Fruit fly (Drosophila melanogaster) whole organism, prepupa: Measurements from ENCODE around the gene CG1812.
A peak's percentile ranks its signal among the peaks of the same experiment; 100 is the strongest.

ENCODE experiments used
- Blimp-1 ChIP-seq: fragments of 200-800 bp; sonication (Bioruptor generic); optimal IDR thresholded peaks from 3 replicates; lab custom pipeline; 2017; ENCODE audit warnings: missing biosample characterization, missing genetic modification characterization, mild to moderate bottlenecking, moderate library complexity, missing genetic modification reagents
- CG10631 ChIP-seq: fragments of 200-800 bp; sonication (Bioruptor generic); optimal IDR thresholded peaks from 2 replicates; lab custom pipeline; 2016; ENCODE audit warnings: missing biosample characterization, missing genetic modification characterization
- CG10669 ChIP-seq: fragments of 200-800 bp; sonication (Bioruptor generic); optimal IDR thresholded peaks from 3 replicates; lab custom pipeline; 2018; ENCODE audit warnings: missing biosample characterization, mild to moderate bottlenecking, missing genetic modification characterization, moderate library complexity
- CG11762 ChIP-seq: fragments of 200-800 bp; sonication (Bioruptor generic); optimal IDR thresholded peaks from 3 replicates; lab custom pipeline; 2016; ENCODE audit warnings: missing biosample characterization, missing genetic modification characterization; ENCODE audit not compliant: insufficient read depth
- CG11902 ChIP-seq: fragments of 200-800 bp; sonication (Bioruptor generic); optimal IDR thresholded peaks from 3 replicates; lab custom pipeline; 2016; ENCODE audit warnings: missing biosample characterization, missing genetic modification characterization
- CG15336 ChIP-seq: fragments of 200-800 bp; sonication (Bioruptor generic); IDR thresholded peaks from 2 replicates; pipeline ENCODE4 v1.3.6; 2022; ENCODE audit warnings: missing biosample characterization, missing genetic modification characterization
- CG1621 ChIP-seq: fragments of 200-800 bp; sonication (Bioruptor generic); optimal IDR thresholded peaks from 3 replicates; lab custom pipeline; 2018; ENCODE audit warnings: missing biosample characterization, mild to moderate bottlenecking, missing genetic modification characterization
- CG16779 ChIP-seq: fragments of 200-800 bp; sonication (Bioruptor generic); optimal IDR thresholded peaks from 3 replicates; lab custom pipeline; 2017; ENCODE audit warnings: missing biosample characterization, mild to moderate bottlenecking, missing genetic modification characterization
- CG3032 ChIP-seq: fragments of 200-800 bp; optimal IDR thresholded peaks from 2 replicates; lab custom pipeline; 2019; ENCODE audit warnings: missing biosample characterization, mild to moderate bottlenecking, missing genetic modification characterization, moderate library complexity
- CG31627 ChIP-seq: fragments of 200-800 bp; sonication (Bioruptor generic); optimal IDR thresholded peaks from 3 replicates; lab custom pipeline; 2016; ENCODE audit warnings: missing biosample characterization, missing genetic modification characterization
- CG32006 ChIP-seq: fragments of 200-800 bp; sonication (Bioruptor generic); optimal IDR thresholded peaks from 3 replicates; lab custom pipeline; 2017; ENCODE audit warnings: missing biosample characterization, mild to moderate bottlenecking, missing genetic modification characterization
- CG3919 ChIP-seq: fragments of 200-800 bp; sonication (Bioruptor generic); optimal IDR thresholded peaks from 3 replicates; lab custom pipeline; 2016; ENCODE audit warnings: missing biosample characterization, missing genetic modification characterization
- CG4318 ChIP-seq: fragments of 200-800 bp; sonication (Bioruptor generic); optimal IDR thresholded peaks from 3 replicates; lab custom pipeline; 2017; ENCODE audit warnings: missing biosample characterization, mild to moderate bottlenecking, missing genetic modification characterization
- CG6163 ChIP-seq: fragments of 200-800 bp; sonication (Bioruptor generic); IDR thresholded peaks from 3 replicates; pipeline ENCODE4 v1.3.6; 2022; ENCODE audit warnings: missing biosample characterization, missing genetic modification characterization
- CG6276 ChIP-seq: fragments of 200-800 bp; sonication (Bioruptor generic); optimal IDR thresholded peaks from 2 replicates; lab custom pipeline; 2017; ENCODE audit warnings: missing biosample characterization, mild to moderate bottlenecking, missing genetic modification characterization
- CG6808 ChIP-seq: fragments of 200-800 bp; sonication (Bioruptor generic); optimal IDR thresholded peaks from 3 replicates; lab custom pipeline; 2017; ENCODE audit warnings: missing biosample characterization, missing genetic modification characterization, mild to moderate bottlenecking, moderate library complexity, missing genetic modification reagents
- CG6854 ChIP-seq: fragments of 200-800 bp; sonication (Bioruptor generic); optimal IDR thresholded peaks from 2 replicates; lab custom pipeline; 2017; ENCODE audit warnings: missing biosample characterization, mild to moderate bottlenecking, missing genetic modification characterization
- CG7368 ChIP-seq: fragments of 200-800 bp; sonication (Bioruptor generic); optimal IDR thresholded peaks from 3 replicates; lab custom pipeline; 2016; ENCODE audit warnings: missing biosample characterization, missing genetic modification characterization
- CG8319 ChIP-seq: fragments of 200-800 bp; sonication (Bioruptor generic); optimal IDR thresholded peaks from 3 replicates; lab custom pipeline; 2016; ENCODE audit warnings: missing biosample characterization, missing genetic modification characterization
- CG8632 ChIP-seq: fragments of 200-800 bp; sonication (Bioruptor generic); optimal IDR thresholded peaks from 3 replicates; lab custom pipeline; 2016; ENCODE audit warnings: missing biosample characterization, missing genetic modification characterization
- CG9139 ChIP-seq: fragments of 200-800 bp; sonication (Bioruptor generic); optimal IDR thresholded peaks from 3 replicates; lab custom pipeline; 2017; ENCODE audit warnings: missing biosample characterization, mild to moderate bottlenecking, missing genetic modification characterization
- Eip75B ChIP-seq: fragments of 200-800 bp; sonication (Bioruptor generic); optimal IDR thresholded peaks from 3 replicates; lab custom pipeline; 2016; ENCODE audit warnings: missing biosample characterization, missing genetic modification characterization
- Ets96B ChIP-seq: fragments of 200-800 bp; optimal IDR thresholded peaks from 2 replicates; lab custom pipeline; 2019; ENCODE audit warnings: missing biosample characterization, mild to moderate bottlenecking, missing genetic modification characterization, moderate library complexity
- Gug ChIP-seq: fragments of 200-800 bp; sonication (Bioruptor generic); IDR thresholded peaks from 2 replicates; pipeline ENCODE4 v1.3.6; 2022; ENCODE audit warnings: missing biosample characterization, missing genetic modification characterization
- Hr38 ChIP-seq: sonication (Bioruptor generic); optimal IDR thresholded peaks from 2 replicates; lab custom pipeline; 2016; ENCODE audit warnings: missing biosample characterization, missing genetic modification characterization
- Hr39 ChIP-seq: fragments of 200-800 bp; sonication (Bioruptor generic); optimal IDR thresholded peaks from 2 replicates; lab custom pipeline; 2016; ENCODE audit warnings: missing biosample characterization, missing genetic modification characterization
- Hr4 ChIP-seq: fragments of 200-800 bp; sonication (Bioruptor generic); optimal IDR thresholded peaks from 3 replicates; lab custom pipeline; 2016; ENCODE audit warnings: missing biosample characterization, missing genetic modification characterization
- Lpt ChIP-seq: fragments of 200-800 bp; sonication (Bioruptor generic); optimal IDR thresholded peaks from 3 replicates; lab custom pipeline; 2016; ENCODE audit warnings: missing biosample characterization, missing genetic modification characterization
- Met ChIP-seq: fragments of 200-800 bp; sonication (Bioruptor generic); optimal IDR thresholded peaks from 3 replicates; lab custom pipeline; 2016; ENCODE audit warnings: missing biosample characterization, missing genetic modification characterization
- OdsH ChIP-seq: fragments of 200-800 bp; sonication (Bioruptor generic); optimal IDR thresholded peaks from 3 replicates; lab custom pipeline; 2016; ENCODE audit warnings: missing biosample characterization, missing genetic modification characterization
- Smox ChIP-seq: fragments of 200-800 bp; sonication (Bioruptor generic); optimal IDR thresholded peaks from 3 replicates; lab custom pipeline; 2016; ENCODE audit warnings: missing biosample characterization, missing genetic modification characterization
- Sox102F ChIP-seq: fragments of 200-800 bp; sonication (Bioruptor generic); optimal IDR thresholded peaks from 2 replicates; lab custom pipeline; 2016; ENCODE audit warnings: missing biosample characterization, mild to moderate bottlenecking, missing genetic modification characterization
- Sox14 ChIP-seq: fragments of 200-800 bp; sonication (Bioruptor generic); optimal IDR thresholded peaks from 3 replicates; lab custom pipeline; 2016; ENCODE audit warnings: missing biosample characterization, missing genetic modification characterization
- Sox15 ChIP-seq: fragments of 200-800 bp; sonication (Bioruptor generic); optimal IDR thresholded peaks from 3 replicates; lab custom pipeline; 2016; ENCODE audit warnings: missing biosample characterization, missing genetic modification characterization
- achi ChIP-seq: fragments of 200-800 bp; sonication (Bioruptor generic); optimal IDR thresholded peaks from 3 replicates; lab custom pipeline; 2016; ENCODE audit warnings: missing biosample characterization, missing genetic modification characterization
- cyc ChIP-seq: fragments of 200-800 bp; sonication (Bioruptor generic); optimal IDR thresholded peaks from 3 replicates; lab custom pipeline; 2016; ENCODE audit warnings: missing biosample characterization, missing genetic modification characterization
- dac ChIP-seq: fragments of 200-800 bp; sonication (Bioruptor generic); optimal IDR thresholded peaks from 2 replicates; lab custom pipeline; 2017; ENCODE audit warnings: missing biosample characterization, mild to moderate bottlenecking, missing genetic modification characterization
- dsx ChIP-seq: fragments of 200-800 bp; optimal IDR thresholded peaks from 3 replicates; lab custom pipeline; 2019; ENCODE audit warnings: missing biosample characterization, mild to moderate bottlenecking, missing genetic modification characterization, moderate library complexity; ENCODE audit not compliant: poor library complexity, severe bottlenecking
- eg ChIP-seq: fragments of 200-800 bp; sonication (Bioruptor generic); IDR thresholded peaks from 3 replicates; pipeline ENCODE4 v1.3.6; 2022; ENCODE audit warnings: missing biosample characterization, missing genetic modification characterization
- esn ChIP-seq: fragments of 200-800 bp; sonication (Bioruptor generic); optimal IDR thresholded peaks from 2 replicates; lab custom pipeline; 2016; ENCODE audit warnings: missing biosample characterization, mild to moderate bottlenecking, missing genetic modification characterization, moderate library complexity
- fd59A ChIP-seq: fragments of 200-800 bp; sonication (Bioruptor generic); optimal IDR thresholded peaks from 2 replicates; lab custom pipeline; 2017; ENCODE audit warnings: missing biosample characterization, mild to moderate bottlenecking, missing genetic modification characterization, missing genetic modification reagents
- fd85E ChIP-seq: fragments of 200-800 bp; sonication (Bioruptor generic); optimal IDR thresholded peaks from 3 replicates; lab custom pipeline; 2016; ENCODE audit warnings: missing biosample characterization, missing genetic modification characterization
- fkh ChIP-seq: fragments of 200-800 bp; sonication (Bioruptor generic); optimal IDR thresholded peaks from 3 replicates; lab custom pipeline; 2017; ENCODE audit warnings: missing biosample characterization, mild to moderate bottlenecking, missing genetic modification characterization, moderate library complexity
- lz ChIP-seq: fragments of 200-800 bp; sonication (Bioruptor generic); optimal IDR thresholded peaks from 3 replicates; lab custom pipeline; 2016; ENCODE audit warnings: missing biosample characterization, missing genetic modification characterization
- pdm3 ChIP-seq: fragments of 200-800 bp; sonication (Bioruptor generic); optimal IDR thresholded peaks from 3 replicates; lab custom pipeline; 2016; ENCODE audit warnings: missing biosample characterization, missing genetic modification characterization
- salr ChIP-seq, 2 experiments: fragments of 200-800 bp; sonication (Bioruptor generic); optimal IDR thresholded peaks; 3 replicates each; lab custom pipeline; 2016 to 2018; ENCODE audit warnings: missing biosample characterization in 2 of 2, missing genetic modification characterization in 2 of 2, mild to moderate bottlenecking in 1 of 2
- spab ChIP-seq: fragments of 200-800 bp; sonication (Bioruptor generic); optimal IDR thresholded peaks from 2 replicates; lab custom pipeline; 2017; ENCODE audit warnings: missing biosample characterization, mild to moderate bottlenecking, missing genetic modification characterization, missing genetic modification reagents
- svp ChIP-seq: fragments of 200-800 bp; sonication (Bioruptor generic); peaks from one replicate; lab custom pipeline; 2016; ENCODE audit warnings: missing biosample characterization, missing genetic modification characterization
- vri ChIP-seq: fragments of 200-800 bp; sonication (Bioruptor generic); optimal IDR thresholded peaks from 3 replicates; lab custom pipeline; 2016; ENCODE audit warnings: missing biosample characterization, mild to moderate bottlenecking, missing genetic modification characterization

Gene CG1812

DNA sequence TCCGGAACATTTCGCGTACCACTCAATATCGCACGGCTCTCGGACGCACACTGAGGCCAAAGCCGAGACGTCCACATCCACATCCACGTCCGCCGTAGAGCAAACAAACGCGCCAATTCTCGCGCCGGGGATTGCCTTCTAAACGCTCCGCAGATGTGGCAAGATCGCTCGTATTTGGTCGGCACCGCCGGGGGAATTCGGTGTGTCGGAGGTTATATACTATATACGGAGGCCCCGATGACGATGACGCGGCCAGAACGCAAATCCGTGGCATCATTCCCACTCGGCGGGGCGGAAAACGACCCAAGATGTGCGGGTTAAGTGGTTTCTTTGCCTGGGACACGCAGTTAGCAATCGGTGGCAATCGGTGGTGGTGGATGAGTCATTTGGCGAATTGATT lies 6.9 kb downstream of the CG1812 start:
- TF ChIP-seq vri (GFP tag; lab: Kevin White, UChicago) (no peak), fd59A (no peak), CG9139 (GFP tag; lab: Kevin White, UChicago) (no peak), CG3032 (tag; lab: Kevin White, UChicago) (no peak), cyc (GFP tag; lab: Kevin White, UChicago) (no peak), CG8632 (no peak), lz (GFP tag; lab: Kevin White, UChicago) (no peak), CG8319 (GFP tag; lab: Kevin White, UChicago) (no peak), CG6854 (no peak)
- TF ChIP-seq, all 60 proteins: peak for 0

DNA sequence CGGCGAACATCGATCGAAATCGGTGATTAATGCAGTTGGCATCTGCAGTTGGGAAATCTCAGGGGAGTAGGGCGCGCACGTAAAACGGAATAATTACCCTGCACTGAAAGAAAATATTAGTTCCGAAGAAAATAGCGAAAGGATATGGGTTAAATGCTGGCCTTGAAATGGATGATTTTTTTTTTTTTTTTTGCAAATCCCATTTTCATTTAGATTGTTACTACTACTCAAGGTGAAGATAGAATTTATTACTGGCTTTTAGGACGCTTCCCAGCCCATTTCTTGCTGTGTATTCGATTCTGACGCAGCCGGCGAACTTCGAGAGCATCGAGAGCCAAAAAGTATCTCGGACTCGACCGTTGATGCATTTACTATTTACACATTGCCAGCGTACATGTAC lies 7.7 kb downstream of the CG1812 start:
- TF ChIP-seq Ets96B (tag; lab: Kevin White, UChicago) = peak; percentile 46
- no peak for TF ChIP-seq fkh (GFP tag; lab: Kevin White, UChicago)
- TF ChIP-seq CG7368 (GFP tag; lab: Kevin White, UChicago) = peak; percentile 50
- peak; percentile 9 to 41 for TF ChIP-seq salr (GFP tag; optimal IDR thresholded peaks at IDR 0.05; lab: Kevin White, UChicago)
- TF ChIP-seq CG11902 (GFP tag; lab: Kevin White, UChicago) = peak; percentile 52
- TF ChIP-seq Sox15 (GFP tag; lab: Kevin White, UChicago) = peak; percentile 65
- TF ChIP-seq fd59A = peak; percentile 53
- TF ChIP-seq CG10631 = peak; percentile 68
- TF ChIP-seq Lpt (GFP tag; lab: Kevin White, UChicago) = peak; percentile 57
- TF ChIP-seq Met (GFP tag; lab: Kevin White, UChicago) = peak; percentile 72
- peak; percentile 79 for TF ChIP-seq eg (GFP tag; lab: Robert Waterston, UW)
- TF ChIP-seq dac (GFP tag; lab: Kevin White, UChicago) = peak; percentile 13
- peak; percentile 63 for TF ChIP-seq CG6808 (GFP tag; lab: Kevin White, UChicago)
- TF ChIP-seq Blimp-1 (GFP tag; lab: Kevin White, UChicago) = no peak
- peak; percentile 75 for TF ChIP-seq Sox14 (GFP tag; lab: Kevin White, UChicago)
- peak; percentile 65 for TF ChIP-seq achi (GFP tag; lab: Kevin White, UChicago)
- no peak for TF ChIP-seq CG6854
- peak; percentile 76 for TF ChIP-seq OdsH (GFP tag; lab: Kevin White, UChicago)
- TF ChIP-seq Smox (GFP tag; lab: Kevin White, UChicago) = peak; percentile 75
- peak; percentile 78 for TF ChIP-seq lz (GFP tag; lab: Kevin White, UChicago)
- peak; percentile 58 for TF ChIP-seq CG8632
- peak; percentile 45 for TF ChIP-seq CG6276
- TF ChIP-seq Hr39 (GFP tag; lab: Kevin White, UChicago) = peak; percentile 82
- no peak for TF ChIP-seq Hr38 (GFP tag; lab: Kevin White, UChicago)
- TF ChIP-seq CG1621 (tag; lab: Kevin White, UChicago) = peak; percentile 57
- TF ChIP-seq CG16779 (tag; lab: Kevin White, UChicago) = no peak
- peak; percentile 65 for TF ChIP-seq Hr4 (GFP tag; lab: Kevin White, UChicago)
- peak; percentile 71 for TF ChIP-seq CG15336 (GFP tag; lab: Robert Waterston, UW)
- peak; percentile 65 for TF ChIP-seq Gug (GFP tag; lab: Robert Waterston, UW)
- no peak for TF ChIP-seq CG9139 (GFP tag; lab: Kevin White, UChicago)
- TF ChIP-seq CG11762 (GFP tag; lab: Kevin White, UChicago) = peak; percentile 45
- TF ChIP-seq vri (GFP tag; lab: Kevin White, UChicago) = peak; percentile 39
- no peak for TF ChIP-seq fd85E (GFP tag; lab: Kevin White, UChicago)
- TF ChIP-seq CG32006 (GFP tag; lab: Kevin White, UChicago) = peak; percentile 59
- peak; percentile 29 for TF ChIP-seq spab
- TF ChIP-seq CG6163 (GFP tag; lab: Robert Waterston, UW) = peak; percentile 78
- peak; percentile 63 for TF ChIP-seq CG10669 (GFP tag; lab: Kevin White, UChicago)
- TF ChIP-seq svp = peak; percentile 72
- peak; percentile 25 for TF ChIP-seq CG3032 (tag; lab: Kevin White, UChicago)
- no peak for TF ChIP-seq dsx (GFP tag; lab: Kevin White, UChicago)
- TF ChIP-seq CG31627 = peak; percentile 83
- peak; percentile 74 for TF ChIP-seq Eip75B (GFP tag; lab: Kevin White, UChicago)
- TF ChIP-seq pdm3 (GFP tag; lab: Kevin White, UChicago) = peak; percentile 70
- peak; percentile 79 for TF ChIP-seq esn (GFP tag; lab: Kevin White, UChicago)
- TF ChIP-seq CG3919 (GFP tag; lab: Kevin White, UChicago) = peak; percentile 71
- peak; percentile 64 for TF ChIP-seq Sox102F
- TF ChIP-seq CG4318 (GFP tag; lab: Kevin White, UChicago) = peak; percentile 16
